Worm (Caenorhabditis elegans) whole organism, L2 larva: Measurements from ENCODE around the gene R07B1.13.

ENCODE experiments used
- C34F6.9 ChIP-seq: fragments of 150-350 bp; optimal IDR thresholded peaks from 2 replicates; lab custom pipeline; 2014; ENCODE audit warnings: missing biosample characterization, missing genetic modification characterization
- aly-2 ChIP-seq: fragments of 150-350 bp; optimal IDR thresholded peaks from 2 replicates; lab custom pipeline; 2014; ENCODE audit warnings: missing biosample characterization, missing genetic modification characterization
- ama-1 ChIP-seq: fragments of 150-350 bp; optimal IDR thresholded peaks from 2 replicates; lab custom pipeline; 2018; ENCODE audit warnings: inconsistent platforms
- dmd-4 ChIP-seq: sonication (generic microtip); optimal IDR thresholded peaks from 2 replicates; lab custom pipeline; 2017; ENCODE audit warnings: missing biosample characterization, missing genetic modification characterization
- egl-27 ChIP-seq: sonication (generic microtip); optimal IDR thresholded peaks from 3 replicates; lab custom pipeline; 2017; ENCODE audit warnings: missing biosample characterization, missing genetic modification reagents, missing genetic modification characterization
- elt-3 ChIP-seq: sonication (generic microtip); optimal IDR thresholded peaks from 2 replicates; lab custom pipeline; 2017; ENCODE audit warnings: missing biosample characterization, missing genetic modification characterization
- lin-13 ChIP-seq: fragments of 150-350 bp; optimal IDR thresholded peaks from 2 replicates; lab custom pipeline; 2014; ENCODE audit warnings: missing biosample characterization, missing genetic modification reagents, missing genetic modification characterization
- lsy-2 ChIP-seq, 2 experiments: fragments of 150-350 bp in 1 of 2; sonication (generic microtip) in 1 of 2; optimal IDR thresholded peaks; 2 replicates each; lab custom pipeline; 2014 to 2017; ENCODE audit warnings: missing biosample characterization in 2 of 2, missing genetic modification characterization in 2 of 2
- mdl-1 ChIP-seq, 2 experiments: fragments of 150-350 bp in 1 of 2; sonication (generic microtip) in 1 of 2; optimal IDR thresholded peaks; 2 replicates each; lab custom pipeline; 2017; ENCODE audit warnings: missing biosample characterization in 2 of 2, missing genetic modification characterization in 2 of 2
- nhr-25 ChIP-seq: fragments of 150-350 bp; sonication (generic microtip); optimal IDR thresholded peaks from 3 replicates; lab custom pipeline; 2014; ENCODE audit warnings: missing biosample characterization, missing genetic modification characterization
- skn-1 ChIP-seq: sonication (generic microtip); optimal IDR thresholded peaks from 2 replicates; lab custom pipeline; 2017; ENCODE audit warnings: missing biosample characterization, missing genetic modification characterization
- snpc-4 ChIP-seq: fragments of 150-350 bp; optimal IDR thresholded peaks from 2 replicates; lab custom pipeline; 2014; ENCODE audit warnings: missing biosample characterization, missing genetic modification characterization
- unc-62 ChIP-seq: fragments of 150-350 bp; optimal IDR thresholded peaks from 2 replicates; lab custom pipeline; 2014; ENCODE audit warnings: missing biosample characterization, missing genetic modification reagents, missing genetic modification characterization

DNA sequence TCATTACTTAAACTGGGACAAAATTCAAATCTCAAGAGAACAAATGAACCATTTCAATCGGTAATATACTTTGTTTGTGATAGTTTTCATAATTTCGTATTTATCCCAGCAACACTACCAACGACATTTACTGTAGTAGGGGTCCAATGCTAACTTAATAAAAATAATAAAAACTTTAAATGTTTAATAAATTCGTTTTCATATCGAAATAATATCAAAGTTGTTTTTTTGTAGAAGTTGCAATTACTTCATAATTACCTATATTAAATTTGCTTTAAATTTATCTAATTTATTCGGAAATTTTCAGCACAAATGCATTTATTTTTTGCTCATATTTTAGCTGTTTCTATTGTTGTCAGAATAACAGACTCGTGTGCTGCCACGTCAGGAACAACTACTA, 3.3 kb upstream of the R07B1.13 start, which contains the start of gene R07B1.6:
- TF ChIP-seq elt-3 (tag; lab: Kevin White, UChicago) (no peak), dmd-4 (no peak), ama-1 (lab: Kevin White, UChicago) (no peak), snpc-4 (tag; lab: Kevin White, UChicago) (no peak), skn-1 (tag; lab: Kevin White, UChicago) (no peak), unc-62 (GFP tag; lab: Kevin White, UChicago) (no peak), aly-2 (tag; lab: Kevin White, UChicago) (no peak), lin-13 (GFP tag; lab: Kevin White, UChicago) (no peak), egl-27 (tag; lab: Kevin White, UChicago) (no peak), nhr-25 (no peak), lsy-2 (tag; optimal IDR thresholded peaks at IDR 0.05; lab: Kevin White, UChicago) (no peak), mdl-1 (tag; optimal IDR thresholded peaks at IDR 0.05; lab: Kevin White, UChicago) (no peak), C34F6.9 (no peak)
